Fruit fly (Drosophila melanogaster) whole organism, pupa: Measurements from ENCODE around the gene CG34456.
A peak's percentile ranks its signal among the peaks of the same experiment; 100 is the strongest.

Source experiments
- CG10348 ChIP-seq: fragments of 200-800 bp; sonication (Bioruptor generic); IDR thresholded peaks from 2 replicates; pipeline ENCODE4 v1.3.6; 2022; ENCODE audit warnings: missing biosample characterization, missing genetic modification characterization
- CG12605 ChIP-seq: fragments of 200-800 bp; sonication (Bioruptor generic); IDR thresholded peaks from 2 replicates; pipeline ENCODE4 v1.3.6; 2022; ENCODE audit warnings: missing biosample characterization, missing genetic modification characterization
- CG13204 ChIP-seq: fragments of 200-800 bp; sonication (Bioruptor generic); optimal IDR thresholded peaks from 2 replicates; lab custom pipeline; 2018; ENCODE audit warnings: missing biosample characterization, mild to moderate bottlenecking, missing genetic modification characterization, moderate library complexity
- CG14655 ChIP-seq: fragments of 200-800 bp; sonication (Bioruptor generic); optimal IDR thresholded peaks from 3 replicates; lab custom pipeline; 2017; ENCODE audit warnings: mild to moderate bottlenecking, missing biosample characterization, missing genetic modification reagents, missing genetic modification characterization
- CG15710 ChIP-seq: fragments of 200-800 bp; sonication (Bioruptor generic); optimal IDR thresholded peaks from 2 replicates; lab custom pipeline; 2018; ENCODE audit warnings: missing biosample characterization, mild to moderate bottlenecking, missing genetic modification characterization, moderate library complexity
- CG17806 ChIP-seq: fragments of 200-800 bp; sonication (Bioruptor generic); optimal IDR thresholded peaks from 2 replicates; lab custom pipeline; 2018; ENCODE audit warnings: missing biosample characterization, mild to moderate bottlenecking, missing genetic modification characterization, moderate library complexity
- CG32121 ChIP-seq: fragments of 200-800 bp; sonication (Bioruptor generic); IDR thresholded peaks from 2 replicates; pipeline ENCODE4 v1.3.6; 2022; ENCODE audit warnings: missing biosample characterization, missing genetic modification characterization
- CG34367 ChIP-seq: fragments of 200-800 bp; sonication (Bioruptor generic); optimal IDR thresholded peaks from 2 replicates; lab custom pipeline; 2018; ENCODE audit warnings: missing biosample characterization, mild to moderate bottlenecking, missing genetic modification characterization
- CG4496 ChIP-seq: fragments of 200-800 bp; sonication (Bioruptor generic); IDR thresholded peaks from 3 replicates; pipeline ENCODE4 v1.3.6; 2022; ENCODE audit warnings: missing biosample characterization, missing genetic modification characterization
- CG8159 ChIP-seq: fragments of 200-800 bp; sonication (Bioruptor generic); optimal IDR thresholded peaks from 3 replicates; lab custom pipeline; 2018; ENCODE audit warnings: missing biosample characterization, mild to moderate bottlenecking, missing genetic modification characterization, moderate library complexity
- CG8301 ChIP-seq: fragments of 200-800 bp; sonication (Bioruptor generic); optimal IDR thresholded peaks from 2 replicates; lab custom pipeline; 2018; ENCODE audit warnings: missing biosample characterization, mild to moderate bottlenecking, missing genetic modification characterization
- CG9948 ChIP-seq: fragments of 200-800 bp; sonication (Bioruptor generic); optimal IDR thresholded peaks from 2 replicates; lab custom pipeline; 2018; ENCODE audit warnings: missing biosample characterization, mild to moderate bottlenecking, missing genetic modification characterization, moderate library complexity
- D1 ChIP-seq: fragments of 200-800 bp; sonication (Bioruptor generic); optimal IDR thresholded peaks from 2 replicates; lab custom pipeline; 2018; ENCODE audit warnings: missing biosample characterization, mild to moderate bottlenecking, missing genetic modification characterization, moderate library complexity
- EcR ChIP-seq: fragments of 200-800 bp; sonication (Bioruptor generic); optimal IDR thresholded peaks from 3 replicates; lab custom pipeline; 2019; ENCODE audit warnings: missing biosample characterization, missing genetic modification characterization, mild to moderate bottlenecking, moderate library complexity, missing genetic modification reagents
- Ets98B ChIP-seq: fragments of 200-800 bp; sonication (Bioruptor generic); IDR thresholded peaks from 2 replicates; pipeline ENCODE4 v1.3.6; 2022; ENCODE audit warnings: missing biosample characterization, missing genetic modification characterization
- Pif1A ChIP-seq: fragments of 200-800 bp; sonication (Bioruptor generic); optimal IDR thresholded peaks from 3 replicates; lab custom pipeline; 2016; ENCODE audit warnings: missing biosample characterization, missing genetic modification characterization
- Pif1B ChIP-seq: fragments of 200-800 bp; sonication (Bioruptor generic); optimal IDR thresholded peaks from 3 replicates; lab custom pipeline; 2016; ENCODE audit warnings: missing biosample characterization, missing genetic modification characterization
- Snoo ChIP-seq: fragments of 200-800 bp; sonication (Bioruptor generic); optimal IDR thresholded peaks from 3 replicates; lab custom pipeline; 2017; ENCODE audit warnings: missing biosample characterization, mild to moderate bottlenecking, missing genetic modification characterization, inconsistent platforms
- fd96Ca ChIP-seq: fragments of 200-800 bp; sonication (Bioruptor generic); IDR thresholded peaks from 3 replicates; pipeline ENCODE4 v1.3.6; 2022; ENCODE audit warnings: missing biosample characterization, missing genetic modification characterization
- gl ChIP-seq: fragments of 200-800 bp; sonication (Bioruptor generic); optimal IDR thresholded peaks from 2 replicates; lab custom pipeline; 2018; ENCODE audit warnings: missing biosample characterization, mild to moderate bottlenecking, missing genetic modification characterization

The CG34456 gene

dm6 chr3L:9340232-9340631, 21.7 kb upstream of the CG34456 start:
- peak; percentile 55; the same call in 1 of the 2 replicates for TF ChIP-seq CG12605 (GFP tag; lab: Robert Waterston, UW)
- peak; percentile 8 for TF ChIP-seq Pif1B (GFP tag; lab: Kevin White, UChicago)
- peak; percentile 10 for TF ChIP-seq Pif1A (GFP tag; lab: Kevin White, UChicago)
- TF ChIP-seq CG13204 (GFP tag; lab: Kevin White, UChicago), result no peak
- TF ChIP-seq CG10348 (GFP tag; lab: Robert Waterston, UW), result no peak
- TF ChIP-seq fd96Ca (GFP tag; lab: Robert Waterston, UW), result peak; percentile 17; the same call in 1 of the 3 replicates
- TF ChIP-seq CG34367, result no peak
- TF ChIP-seq CG15710, result no peak
- no peak for TF ChIP-seq CG14655 (GFP tag; lab: Kevin White, UChicago)
- peak; percentile 53; the same call in 1 of the 2 replicates for TF ChIP-seq Ets98B (GFP tag; lab: Robert Waterston, UW)
- TF ChIP-seq CG4496, result peak; percentile 64
- TF ChIP-seq CG8159, result no peak
- no peak for TF ChIP-seq CG32121
- TF ChIP-seq gl (tag; lab: Kevin White, UChicago), result no peak

- no peak for TF ChIP-seq CG10348 (GFP tag; lab: Robert Waterston, UW)
- TF ChIP-seq CG14655 (GFP tag; lab: Kevin White, UChicago), result no peak
- no peak for TF ChIP-seq fd96Ca (GFP tag; lab: Robert Waterston, UW)
- TF ChIP-seq CG4496, result peak; percentile 74
- no peak for TF ChIP-seq Pif1A (GFP tag; lab: Kevin White, UChicago)
These were observed 21.1 kb upstream of the CG34456 start for dm6 chr3L:9340839-9341238.

DNA sequence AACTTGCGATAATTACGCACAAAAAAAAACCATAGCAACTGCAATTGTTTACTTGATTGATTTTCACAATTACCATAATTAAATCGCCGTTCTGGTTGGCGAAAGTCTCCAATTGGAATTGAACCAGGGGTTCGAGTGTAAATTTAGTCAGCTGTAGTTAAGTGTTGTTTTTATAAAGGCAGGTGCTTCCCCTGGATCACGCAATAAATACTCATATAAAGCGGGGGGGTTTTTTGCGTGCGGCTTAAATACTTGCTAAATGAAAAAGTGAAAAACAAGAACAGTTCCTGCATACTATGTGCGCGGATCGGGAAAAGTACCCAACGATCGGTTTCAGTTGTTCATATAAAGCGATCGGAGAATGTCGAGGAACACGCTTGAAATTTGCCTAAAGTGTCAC, 17.9 kb upstream of the CG34456 start:
- no peak for TF ChIP-seq CG15710
- TF ChIP-seq CG4496, result no peak
- no peak for TF ChIP-seq CG34367
- no peak for TF ChIP-seq Pif1B (GFP tag; lab: Kevin White, UChicago)
- TF ChIP-seq CG17806 (tag; lab: Kevin White, UChicago), result no peak
- TF ChIP-seq CG13204 (GFP tag; lab: Kevin White, UChicago), result no peak
- no peak for TF ChIP-seq EcR
- TF ChIP-seq D1, result no peak
- TF ChIP-seq CG8301 (tag; lab: Kevin White, UChicago), result no peak
- no peak for TF ChIP-seq Pif1A (GFP tag; lab: Kevin White, UChicago)

- no peak for TF ChIP-seq Snoo
These were observed 16.8 kb upstream of the CG34456 start for dm6 chr3L:9345157-9345556.

DNA sequence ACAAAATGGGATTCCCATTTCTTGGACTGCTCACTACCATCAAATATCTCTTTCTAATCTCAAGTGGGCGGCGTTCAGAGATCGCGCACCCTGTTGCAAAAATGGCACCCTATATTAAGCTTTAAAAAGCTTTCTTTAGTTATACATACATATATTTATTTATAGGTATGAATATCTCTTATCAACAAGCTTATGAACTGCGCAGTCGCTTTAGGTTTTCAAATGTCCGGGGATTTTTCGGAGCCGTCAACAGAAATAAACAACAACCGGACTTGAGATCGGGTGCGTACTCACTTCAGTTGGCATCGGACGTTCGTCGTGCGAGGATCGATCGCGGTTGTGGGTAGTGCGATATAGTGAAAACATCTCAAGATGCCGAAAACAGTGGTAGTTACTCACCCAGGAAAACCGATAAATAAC, 12.6 kb upstream of the CG34456 start, which contains the start of gene PGRP-LF:
Gene PGRP-LF (plus strand): TSS at position 296 of the 420 bp plus-strand sequence.
- peak; percentile 7 for TF ChIP-seq Pif1B (GFP tag; lab: Kevin White, UChicago)
- 0 out of 3 replicates have a peak, but pooled peaks have one; percentile 8 for TF ChIP-seq CG4496
- TF ChIP-seq gl (tag; lab: Kevin White, UChicago), result no peak
- TF ChIP-seq Snoo, result peak; percentile 10
- TF ChIP-seq CG9948, result no peak
- peak; percentile 43; the same call in 1 of the 3 replicates for TF ChIP-seq fd96Ca (GFP tag; lab: Robert Waterston, UW)
- peak; percentile 16; the same call in 1 of the 2 replicates for TF ChIP-seq CG12605 (GFP tag; lab: Robert Waterston, UW)
- TF ChIP-seq CG32121, result 0 out of 2 replicates have a peak, but pooled peaks have one; percentile 16

- TF ChIP-seq CG14655 (GFP tag; lab: Kevin White, UChicago), result no peak
- TF ChIP-seq Snoo, result no peak
- no peak for TF ChIP-seq CG8301 (tag; lab: Kevin White, UChicago)
- no peak for TF ChIP-seq Pif1B (GFP tag; lab: Kevin White, UChicago)
- TF ChIP-seq D1, result no peak
- no peak for TF ChIP-seq CG9948
- no peak for TF ChIP-seq CG10348 (GFP tag; lab: Robert Waterston, UW)
- no peak for TF ChIP-seq CG17806 (tag; lab: Kevin White, UChicago)
- TF ChIP-seq Pif1A (GFP tag; lab: Kevin White, UChicago), result no peak
- no peak for TF ChIP-seq CG8159
- no peak for TF ChIP-seq CG34367
- TF ChIP-seq gl (tag; lab: Kevin White, UChicago), result no peak
- no peak for TF ChIP-seq CG4496
- TF ChIP-seq CG15710, result no peak
- TF ChIP-seq fd96Ca (GFP tag; lab: Robert Waterston, UW), result no peak
- TF ChIP-seq EcR, result no peak
These were observed 8.2 kb upstream of the CG34456 start, which contains the start of gene CG32040 for dm6 chr3L:9353733-9354132. Gene CG32040 (plus strand): TSS chr3L:9354033.

DNA sequence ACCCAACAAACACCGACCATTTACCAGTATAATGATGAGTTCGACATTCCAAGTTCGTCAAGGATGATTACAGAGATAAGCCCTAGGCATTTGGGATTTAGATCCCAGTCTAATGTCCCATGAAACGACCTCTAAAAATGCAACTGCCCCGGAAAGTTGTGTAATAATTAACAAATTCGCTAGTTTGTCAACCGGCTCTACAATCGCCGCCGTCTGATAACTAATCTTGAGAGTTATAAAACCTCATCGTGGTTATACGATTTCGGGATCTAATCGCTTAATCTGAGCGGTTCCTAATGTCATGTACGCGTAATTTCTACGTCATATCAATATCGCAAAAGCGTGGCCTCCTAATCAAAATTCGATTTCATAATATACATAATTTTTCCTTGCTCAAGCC, 6.4 kb upstream of the CG34456 start:
- TF ChIP-seq gl (tag; lab: Kevin White, UChicago) (no peak), CG17806 (tag; lab: Kevin White, UChicago) (no peak), CG9948 (no peak), Pif1A (GFP tag; lab: Kevin White, UChicago) (no peak), CG8159 (no peak), CG15710 (no peak), D1 (no peak), CG4496 (no peak), fd96Ca (GFP tag; lab: Robert Waterston, UW) (no peak), CG12605 (GFP tag; lab: Robert Waterston, UW) (no peak), CG13204 (GFP tag; lab: Kevin White, UChicago) (no peak), CG10348 (GFP tag; lab: Robert Waterston, UW) (no peak), CG32121 (no peak), EcR (no peak), CG34367 (no peak), CG8301 (tag; lab: Kevin White, UChicago) (no peak), CG14655 (GFP tag; lab: Kevin White, UChicago) (no peak), Ets98B (GFP tag; lab: Robert Waterston, UW) (no peak), Pif1B (GFP tag; lab: Kevin White, UChicago) (no peak)
